Worm (Caenorhabditis elegans): ENCODE measurements around the gene C40A11.4.

DNA sequence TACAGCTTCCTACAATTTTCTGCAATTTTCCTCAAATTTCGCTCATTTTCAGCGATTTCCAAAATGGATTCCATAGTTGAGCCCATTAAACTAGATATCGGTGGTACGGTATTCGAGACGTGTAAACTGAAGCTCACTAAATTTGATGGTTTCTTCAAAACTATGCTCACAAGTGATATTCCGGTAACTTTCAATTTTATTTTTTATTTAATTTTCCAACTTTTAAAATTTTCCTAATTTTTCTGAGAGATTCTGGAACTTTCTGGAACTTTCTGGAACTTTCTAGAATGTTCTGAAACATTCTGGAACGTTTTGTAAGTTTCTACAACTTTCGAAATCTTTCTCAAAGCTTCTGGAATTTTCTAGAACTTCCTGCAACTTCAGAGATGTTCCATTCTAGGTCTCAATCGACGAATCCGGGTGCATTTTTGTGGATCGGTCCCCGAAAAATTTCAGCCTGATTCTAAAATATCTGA lies 9.7 kb downstream of the C40A11.4 start, which contains the start of gene C40A11.2:
- no peak for TF ChIP-seq hlh-15 (tag; optimal IDR thresholded peaks at IDR 0.05)
- TF ChIP-seq fax-1 (tag; optimal IDR thresholded peaks at IDR 0.05) = no peak
- no peak for TF ChIP-seq pqm-1 (tag; optimal IDR thresholded peaks at IDR 0.05)
- TF ChIP-seq nhr-11 (tag; optimal IDR thresholded peaks at IDR 0.05) = no peak
- TF ChIP-seq hlh-13 (GFP tag; optimal IDR thresholded peaks at IDR 0.05) = no peak
- no peak for TF ChIP-seq K09A11.1 (tag; optimal IDR thresholded peaks at IDR 0.05; ENCODE audit: insufficient read depth)
- no peak for TF ChIP-seq zip-5 (tag; optimal IDR thresholded peaks at IDR 0.05)
- TF ChIP-seq ets-4 (tag; optimal IDR thresholded peaks at IDR 0.05) = no peak
- no peak for TF ChIP-seq sdc-2 (tag; optimal IDR thresholded peaks at IDR 0.05)
- no peak for TF ChIP-seq lim-6 (tag; optimal IDR thresholded peaks at IDR 0.05)
